Worm (Caenorhabditis elegans): ENCODE measurements around the gene Y39E4B.13.

DNA sequence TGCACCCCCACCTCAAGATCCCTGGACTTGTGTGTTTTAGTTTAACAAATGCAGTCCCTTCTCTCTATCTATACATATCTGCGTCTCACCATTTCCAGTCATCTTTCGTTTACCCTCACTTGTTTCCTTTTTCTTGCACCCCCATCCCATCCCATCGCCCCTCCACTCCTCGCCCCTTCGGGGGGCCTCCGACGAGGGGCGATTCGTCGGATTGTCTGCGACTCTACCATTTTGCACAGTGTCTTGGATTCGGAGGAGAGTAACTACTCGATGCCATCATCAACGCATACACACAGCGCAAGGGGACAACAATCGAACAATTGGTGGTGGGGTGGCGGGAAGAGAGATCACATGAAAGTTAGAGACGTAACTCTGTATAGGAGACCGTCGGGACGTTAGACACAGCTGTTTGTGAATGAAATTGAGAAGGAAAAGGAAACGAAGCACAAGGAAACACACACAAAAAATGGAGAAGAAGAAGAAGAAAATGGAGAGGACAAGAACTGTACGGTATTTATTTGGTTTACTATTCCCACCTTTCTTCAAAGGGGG is 28.4 kb upstream of the Y39E4B.13 start:
- TF ChIP-seq die-1 (tag; optimal IDR thresholded peaks at IDR 0.05): peak; percentile 56
- TF ChIP-seq nhr-120 (GFP tag; IDR thresholded peaks at IDR 0.05): no peak

All from whole organism, young adult.